Fruit fly (Drosophila melanogaster) Kc167 (cell line): ENCODE results near the gene CG11983.

Experiments
- h ChIP-seq: fragments of >200 bp; optimal IDR thresholded peaks from 3 replicates; lab custom pipeline; 2018; ENCODE audit warnings: missing external identifiers
- insv ChIP-seq: fragments of >200 bp; optimal IDR thresholded peaks from 3 replicates; lab custom pipeline; 2018; ENCODE audit warnings: missing external identifiers
- psq ChIP-seq: fragments of >200 bp; optimal IDR thresholded peaks from 2 replicates; lab custom pipeline; 2017; ENCODE audit warnings: missing external identifiers
- ttk ChIP-seq: sonication (Bioruptor generic); optimal IDR thresholded peaks from 2 replicates; lab custom pipeline; 2017; ENCODE audit warnings: missing external identifiers

DNA sequence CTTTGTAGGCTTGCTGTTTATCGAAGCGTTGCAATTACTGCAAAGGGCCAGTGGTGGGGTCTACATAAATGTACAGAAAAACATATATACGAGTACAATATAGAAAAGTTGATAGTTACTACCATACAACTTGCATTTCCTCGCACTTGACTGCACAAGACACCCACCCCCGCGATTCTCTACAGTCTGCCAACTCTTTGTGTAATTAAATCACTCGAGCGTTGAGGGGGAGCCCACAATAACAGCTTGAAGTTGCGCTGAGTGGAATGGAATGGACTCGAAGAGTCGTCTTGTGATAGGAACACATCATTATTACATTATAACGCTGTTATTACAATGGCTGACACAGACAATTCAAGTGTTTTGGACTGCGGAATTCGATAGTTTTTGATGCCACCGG, 21.3 kb downstream of the CG11983 start:
- no peak for TF ChIP-seq psq (lab: Kevin White, UChicago)
- no peak for TF ChIP-seq h
- TF ChIP-seq ttk (lab: Kevin White, UChicago) = no peak
- no peak for TF ChIP-seq insv (lab: Kevin White, UChicago)
